Fruit fly (Drosophila melanogaster) whole organism, embryonic: ENCODE measurements around the gene RtcB.

Experiments used
- Adf1 ChIP-seq: fragments of 200-800 bp; sonication (Bioruptor generic); IDR thresholded peaks from 2 replicates; pipeline ENCODE4 v1.3.6; 2022; ENCODE audit warnings: missing biosample characterization, missing genetic modification characterization
- Atf-2 ChIP-seq: fragments of 200-800 bp; sonication (Bioruptor generic); optimal IDR thresholded peaks from 2 replicates; lab custom pipeline; 2016; ENCODE audit warnings: missing biosample characterization, missing genetic modification characterization
- Awh ChIP-seq: fragments of 200-800 bp; sonication (Bioruptor generic); IDR thresholded peaks from 2 replicates; pipeline ENCODE4, ENCODE4 v1.3.6; 2022; ENCODE audit warnings: missing biosample characterization, missing genetic modification characterization
- Bdp1 ChIP-seq: fragments of 200-800 bp; sonication (Bioruptor generic); optimal IDR thresholded peaks from 3 replicates; lab custom pipeline; 2016; ENCODE audit warnings: missing biosample characterization, missing genetic modification characterization
- CG10654 ChIP-seq: fragments of 200-800 bp; sonication (Bioruptor generic); optimal IDR thresholded peaks from 2 replicates; lab custom pipeline; 2016; ENCODE audit warnings: missing biosample characterization, missing genetic modification characterization
- CG10959 ChIP-seq: fragments of 200-800 bp; sonication (Bioruptor generic); IDR thresholded peaks from 2 replicates; pipeline ENCODE4 v1.3.6; 2022; ENCODE audit warnings: missing biosample characterization, missing genetic modification characterization
- CG13894 ChIP-seq: fragments of 200-800 bp; sonication (Bioruptor generic); optimal IDR thresholded peaks from 3 replicates; lab custom pipeline; 2018; ENCODE audit warnings: missing biosample characterization, mild to moderate bottlenecking, missing genetic modification characterization, moderate library complexity
- CG14050 ChIP-seq: fragments of 200-800 bp; sonication (Bioruptor generic); IDR thresholded peaks from 3 replicates; pipeline ENCODE4 v1.3.6; 2022; ENCODE audit warnings: missing biosample characterization, missing genetic modification characterization
- CG14667 ChIP-seq: fragments of 200-800 bp; sonication (Bioruptor generic); IDR thresholded peaks from 2 replicates; pipeline ENCODE4 v1.3.6; 2022; ENCODE audit warnings: missing biosample characterization, missing genetic modification characterization
- CG1529 ChIP-seq: fragments of 200-800 bp; sonication (Bioruptor generic); optimal IDR thresholded peaks from 3 replicates; lab custom pipeline; 2018; ENCODE audit warnings: missing biosample characterization, missing genetic modification characterization
- CG1602 ChIP-seq: fragments of 200-800 bp; sonication (Bioruptor generic); optimal IDR thresholded peaks from 3 replicates; lab custom pipeline; 2016; ENCODE audit warnings: missing biosample characterization, missing genetic modification characterization
- CG17385 ChIP-seq: fragments of 200-800 bp; sonication (Bioruptor generic); optimal IDR thresholded peaks from 3 replicates; lab custom pipeline; 2018; ENCODE audit warnings: missing biosample characterization, mild to moderate bottlenecking, missing genetic modification characterization
- CG2202 ChIP-seq: fragments of 200-800 bp; sonication (Bioruptor generic); optimal IDR thresholded peaks from 2 replicates; lab custom pipeline; 2018; ENCODE audit warnings: missing biosample characterization, mild to moderate bottlenecking, missing genetic modification characterization
- CG33213 ChIP-seq: fragments of 200-800 bp; sonication (Bioruptor generic); optimal IDR thresholded peaks from 3 replicates; lab custom pipeline; 2016; ENCODE audit warnings: missing biosample characterization, missing genetic modification characterization
- CG34224 ChIP-seq: fragments of 200-800 bp; sonication (Bioruptor generic); IDR thresholded peaks from 3 replicates; pipeline ENCODE4 v1.3.6; 2022; ENCODE audit warnings: missing biosample characterization, missing genetic modification characterization; ENCODE audit not compliant: partially characterized antibody
- CG4360 ChIP-seq: fragments of 200-800 bp; sonication (Bioruptor generic); IDR thresholded peaks from 2 replicates; pipeline ENCODE4 v1.3.6; 2022; ENCODE audit warnings: missing biosample characterization, missing genetic modification characterization
- CG6791 ChIP-seq: fragments of 200-800 bp; sonication (Bioruptor generic); IDR thresholded peaks from 3 replicates; pipeline ENCODE4 v1.3.6; 2022; ENCODE audit warnings: missing biosample characterization, missing genetic modification characterization; ENCODE audit not compliant: partially characterized antibody
- CG7271 ChIP-seq: fragments of 200-800 bp; sonication (Bioruptor generic); optimal IDR thresholded peaks from 2 replicates; lab custom pipeline; 2018; ENCODE audit warnings: missing biosample characterization, mild to moderate bottlenecking, missing genetic modification characterization, moderate library complexity
- CG9609 ChIP-seq: fragments of 200-800 bp; sonication (Bioruptor generic); optimal IDR thresholded peaks from 3 replicates; lab custom pipeline; 2016; ENCODE audit warnings: missing biosample characterization, missing genetic modification characterization
- CHES-1-like ChIP-seq: fragments of 200-800 bp; sonication (Bioruptor generic); optimal IDR thresholded peaks from 2 replicates; lab custom pipeline; 2016; ENCODE audit warnings: missing biosample characterization, missing genetic modification characterization
- D19B ChIP-seq: fragments of 200-800 bp; sonication (Bioruptor generic); optimal IDR thresholded peaks from 2 replicates; lab custom pipeline; 2017; ENCODE audit warnings: missing biosample characterization, mild to moderate bottlenecking, missing genetic modification characterization
- Dip3 ChIP-seq: fragments of 200-800 bp; sonication (Bioruptor generic); optimal IDR thresholded peaks from 3 replicates; lab custom pipeline; 2016; ENCODE audit warnings: missing biosample characterization, missing genetic modification characterization
- Dll ChIP-seq: fragments of 200-800 bp; sonication (Bioruptor generic); IDR thresholded peaks from 4 replicates; pipeline ENCODE4 v1.3.6; 2022; ENCODE audit warnings: missing biosample characterization, missing genetic modification characterization; ENCODE audit not compliant: partially characterized antibody
- Doc2 ChIP-seq: fragments of 200-800 bp; sonication (Bioruptor generic); IDR thresholded peaks from 2 replicates; pipeline ENCODE4 v1.3.6; 2022; ENCODE audit warnings: missing biosample characterization, missing genetic modification characterization
- Eip74EF ChIP-seq, 2 experiments: fragments of 200-800 bp in 1 of 2; fragments of >200 bp in 1 of 2; sonication (Bioruptor generic) in 1 of 2; optimal IDR thresholded peaks; 2 replicates each; lab custom pipeline; 2017 to 2019; ENCODE audit warnings: missing biosample characterization in 2 of 2, missing genetic modification characterization in 2 of 2, mild to moderate bottlenecking in 1 of 2, moderate library complexity in 1 of 2
- HLH54F ChIP-seq: fragments of 200-800 bp; sonication (Bioruptor generic); optimal IDR thresholded peaks from 3 replicates; lab custom pipeline; 2016; ENCODE audit warnings: missing biosample characterization, missing genetic modification characterization
- HmgD ChIP-seq: fragments of 200-800 bp; sonication (Bioruptor generic); optimal IDR thresholded peaks from 3 replicates; lab custom pipeline; 2016; ENCODE audit warnings: missing biosample characterization, missing genetic modification characterization
- PHDP ChIP-seq: fragments of 200-800 bp; sonication (Bioruptor generic); optimal IDR thresholded peaks from 3 replicates; lab custom pipeline; 2018; ENCODE audit warnings: missing biosample characterization, mild to moderate bottlenecking, missing genetic modification characterization, moderate library complexity
- Poxn ChIP-seq: fragments of 200-800 bp; sonication (Bioruptor generic); IDR thresholded peaks from 2 replicates; pipeline ENCODE4 v1.3.6; 2022; ENCODE audit warnings: missing biosample characterization, missing genetic modification characterization
- Sin3A ChIP-seq: fragments of >200 bp; optimal IDR thresholded peaks from 2 replicates; lab custom pipeline; 2018
- Six4 ChIP-seq: fragments of 200-800 bp; sonication (Bioruptor generic); optimal IDR thresholded peaks from 2 replicates; lab custom pipeline; 2016; ENCODE audit warnings: missing biosample characterization, missing genetic modification characterization
- Sox100B ChIP-seq: fragments of 200-800 bp; sonication (Bioruptor generic); optimal IDR thresholded peaks from 3 replicates; lab custom pipeline; 2018; ENCODE audit warnings: missing biosample characterization, mild to moderate bottlenecking, missing genetic modification characterization
- Trl ChIP-seq, 3 experiments: fragments of >200 bp in 2 of 3; fragments of 200-800 bp in 1 of 3; sonication (Bioruptor generic) in 1 of 3; optimal IDR thresholded peaks; 2 replicates in 1 of 3; 3 replicates in 2 of 3; lab custom pipeline; 2016 to 2017; ENCODE audit warnings: missing biosample characterization in 1 of 3, missing genetic modification characterization in 1 of 3
- Xbp1 ChIP-seq: fragments of 200-800 bp; sonication (Bioruptor generic); optimal IDR thresholded peaks from 3 replicates; lab custom pipeline; 2016; ENCODE audit warnings: missing biosample characterization, mild to moderate bottlenecking, missing genetic modification characterization
- Xrp1 ChIP-seq: fragments of 200-800 bp; sonication (Bioruptor generic); IDR thresholded peaks from 2 replicates; pipeline ENCODE4 v1.3.6; 2022; ENCODE audit warnings: missing biosample characterization, missing genetic modification characterization
- ase ChIP-seq: fragments of 200-800 bp; sonication (Bioruptor generic); IDR thresholded peaks from 3 replicates; pipeline ENCODE4 v1.3.6; 2022; ENCODE audit warnings: missing biosample characterization, missing genetic modification characterization
- ato ChIP-seq: fragments of 200-800 bp; sonication (Bioruptor generic); IDR thresholded peaks from 2 replicates; pipeline ENCODE4 v1.3.6; 2022; ENCODE audit warnings: missing biosample characterization, missing genetic modification characterization; ENCODE audit not compliant: partially characterized antibody
- dan ChIP-seq: fragments of 200-800 bp; sonication (Bioruptor generic); IDR thresholded peaks from 2 replicates; pipeline ENCODE4 v1.3.6; 2022; ENCODE audit warnings: missing biosample characterization, missing genetic modification characterization
- en ChIP-seq: fragments of 200-800 bp; sonication (Bioruptor generic); optimal IDR thresholded peaks from 2 replicates; lab custom pipeline; 2016; ENCODE audit warnings: missing biosample characterization, missing genetic modification characterization
- lmd ChIP-seq: fragments of 200-800 bp; sonication (Bioruptor generic); IDR thresholded peaks from 2 replicates; pipeline ENCODE4 v1.3.6; 2022; ENCODE audit warnings: missing biosample characterization, missing genetic modification characterization
- mirr ChIP-seq: fragments of 200-800 bp; sonication (Bioruptor generic); optimal IDR thresholded peaks from 3 replicates; lab custom pipeline; 2018; ENCODE audit warnings: missing biosample characterization, mild to moderate bottlenecking, missing genetic modification characterization
- nerfin-1 ChIP-seq: fragments of 200-800 bp; sonication (Bioruptor generic); optimal IDR thresholded peaks from 3 replicates; lab custom pipeline; 2019; ENCODE audit warnings: missing biosample characterization, mild to moderate bottlenecking, missing genetic modification characterization, moderate library complexity
- pan ChIP-seq, 4 experiments: fragments of >200 bp in 3 of 4; fragments of 200-800 bp in 1 of 4; sonication (Bioruptor generic) in 1 of 4; optimal IDR thresholded peaks in 3 of 4; IDR thresholded peaks in 1 of 4; 2 replicates each; pipeline versions ENCODE4 v1.3.6 to Lab custom; 2017 to 2022; ENCODE audit warnings: missing biosample characterization in 2 of 4, missing genetic modification characterization in 2 of 4, mixed read lengths in 1 of 4
- pnt ChIP-seq: fragments of 200-800 bp; sonication (Bioruptor generic); optimal IDR thresholded peaks from 3 replicates; lab custom pipeline; 2016; ENCODE audit warnings: missing biosample characterization, missing genetic modification characterization
- pros ChIP-seq: fragments of 200-800 bp; sonication (Bioruptor generic); optimal IDR thresholded peaks from 3 replicates; lab custom pipeline; 2019; ENCODE audit warnings: missing biosample characterization, mild to moderate bottlenecking, missing genetic modification characterization, moderate library complexity
- row ChIP-seq: fragments of 200-800 bp; sonication (Bioruptor generic); IDR thresholded peaks from 3 replicates; pipeline ENCODE4 v1.3.6; 2022; ENCODE audit warnings: missing biosample characterization, missing genetic modification characterization
- salm ChIP-seq: fragments of 200-800 bp; sonication (Bioruptor generic); optimal IDR thresholded peaks from 2 replicates; lab custom pipeline; 2018; ENCODE audit warnings: missing biosample characterization, mild to moderate bottlenecking, missing genetic modification characterization
- sob ChIP-seq: fragments of 200-800 bp; sonication (Bioruptor generic); IDR thresholded peaks from 2 replicates; pipeline ENCODE4 v1.3.6; 2022; ENCODE audit warnings: missing biosample characterization, missing genetic modification characterization
- ttk ChIP-seq: fragments of 200-800 bp; sonication (Bioruptor generic); IDR thresholded peaks from 2 replicates; pipeline ENCODE4 v2.1.2; 2022; ENCODE audit warnings: missing biosample characterization, missing genetic modification characterization

RtcB gene

dm6 chr2L:19439598-19440230 lies 9.3 kb downstream of the RtcB start (continued):
- TF ChIP-seq CG14050 (GFP tag; lab: Robert Waterston, UW) (peak; percentile 93), Xbp1 (GFP tag; lab: Kevin White, UChicago) (peak; percentile 94), lmd (GFP tag; lab: Robert Waterston, UW) (peak; percentile 82), ase (GFP tag; lab: Robert Waterston, UW) (peak; percentile 75; the same call in 2 of the 3 replicates), row (GFP tag; lab: Robert Waterston, UW) (peak; percentile 84), salm (tag; lab: Kevin White, UChicago) (peak; percentile 68), D19B (GFP tag; lab: Kevin White, UChicago) (peak; percentile 23), mirr (GFP tag; lab: Kevin White, UChicago) (peak; percentile 78), ttk (GFP tag; lab: Robert Waterston, UW) (peak; percentile 77), Dll (GFP tag; lab: Robert Waterston, UW) (0 out of 4 replicates have a peak, but pooled peaks have one; percentile 12), PHDP (tag; lab: Kevin White, UChicago) (peak; percentile 81), CG14667 (GFP tag; lab: Robert Waterston, UW) (peak; percentile 61), CG10654 (GFP tag; lab: Kevin White, UChicago) (peak; percentile 63), Awh (peak; percentile 88), CG13894 (tag; lab: Kevin White, UChicago) (no peak), CHES-1-like (GFP tag; lab: Kevin White, UChicago) (peak; percentile 73), Atf-2 (GFP tag; lab: Kevin White, UChicago) (peak; percentile 44), CG17385 (peak; percentile 67), Six4 (GFP tag; lab: Kevin White, UChicago) (peak; percentile 64), ato (GFP tag; lab: Robert Waterston, UW) (no peak), CG2202 (peak; percentile 15), Sox100B (GFP tag; lab: Kevin White, UChicago) (peak; percentile 65), sob (GFP tag; lab: Robert Waterston, UW) (peak; percentile 64), dan (GFP tag; lab: Robert Waterston, UW) (no peak), Doc2 (GFP tag; lab: Robert Waterston, UW) (no peak), pan (optimal IDR thresholded peaks at IDR 0.05; lab: Kevin White, UChicago) (no peak), pan (GFP tag; optimal IDR thresholded peaks at IDR 0.05 in 1 of 2, IDR thresholded peaks at IDR 0.05 in 1 of 2) (peak in 1 of 2 experiments; percentile 82), en (GFP tag; lab: Kevin White, UChicago) (peak; percentile 93), CG10959 (GFP tag; lab: Robert Waterston, UW) (peak; percentile 44; the same call in 1 of the 2 replicates), HmgD (GFP tag; lab: Kevin White, UChicago) (no peak), HLH54F (peak; percentile 88), CG34224 (no peak), CG7271 (tag; lab: Kevin White, UChicago) (no peak), CG1529 (peak; percentile 47), Eip74EF (GFP tag; optimal IDR thresholded peaks at IDR 0.05; lab: Kevin White, UChicago) (peak in 1 of 2 experiments; percentile 72), Trl (optimal IDR thresholded peaks at IDR 0.05; lab: Kevin White, UChicago) (no peak), Trl (GFP tag; optimal IDR thresholded peaks at IDR 0.05; lab: Kevin White, UChicago) (peak; percentile 59), CG4360 (no peak), nerfin-1 (peak; percentile 61), Poxn (GFP tag; lab: Robert Waterston, UW) (peak; percentile 66), pnt (peak; percentile 86), Sin3A (lab: Kevin White, UChicago) (no peak), CG9609 (GFP tag; lab: Kevin White, UChicago) (peak; percentile 56), CG6791 (no peak), Adf1 (GFP tag; lab: Robert Waterston, UW) (peak; percentile 44; the same call in 1 of the 2 replicates), Bdp1 (GFP tag; lab: Kevin White, UChicago) (peak; percentile 62), Dip3 (GFP tag; lab: Kevin White, UChicago) (peak; percentile 49), Xrp1 (GFP tag; lab: Robert Waterston, UW) (peak; percentile 80), CG1602 (GFP tag; lab: Kevin White, UChicago) (peak; percentile 83), pros (GFP tag; lab: Kevin White, UChicago) (no peak), CG33213 (GFP tag; lab: Kevin White, UChicago) (peak; percentile 50)
